Worm (Caenorhabditis elegans) whole organism, L4/young adult: ENCODE data around the gene lin-46.

Source experiments
- dao-5 ChIP-seq: sonication (generic microtip); optimal IDR thresholded peaks from 2 replicates; lab custom pipeline; 2016; ENCODE audit warnings: missing genotype, missing genetic modification characterization, moderate library complexity, missing compliant biosample characterization
- him-1 ChIP-seq: sonication (generic microtip); optimal IDR thresholded peaks from 2 replicates; lab custom pipeline; 2016; ENCODE audit warnings: missing genotype, missing genetic modification reagents, missing genetic modification characterization, missing compliant biosample characterization

DNA sequence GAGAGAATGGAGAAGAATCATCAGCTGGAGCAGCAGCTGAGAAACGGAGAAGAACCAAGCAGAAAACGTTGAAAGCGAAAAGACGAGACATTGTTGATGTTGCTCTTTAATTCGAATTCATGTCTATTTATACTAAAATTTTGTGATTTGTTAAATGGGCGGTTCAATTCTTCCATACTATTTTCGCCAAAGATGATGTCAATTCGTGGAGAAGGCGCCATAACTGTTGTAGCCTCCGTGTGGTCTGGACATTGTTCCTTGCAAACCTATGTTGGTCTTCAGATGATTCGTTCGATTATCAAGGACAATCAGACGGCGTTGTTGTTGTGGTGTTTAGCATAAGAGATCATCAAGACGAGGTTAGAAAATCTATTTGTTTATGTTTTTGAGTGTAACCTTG is 28.8 kb downstream of the lin-46 start, which contains the start of gene far-3:
- no peak for TF ChIP-seq him-1 (tag; lab: Kevin White, UChicago)
- TF ChIP-seq dao-5 (tag; lab: Kevin White, UChicago), result no peak
